Worm (Caenorhabditis elegans): ENCODE measurements around the gene C03G6.17.
"Not testable (repeated sequence)": the region's sequence is repeated elsewhere in the genome, so short reads cannot be mapped to it uniquely, and the experiment has no call there.

Gene C03G6.17

ce11 chrV:7349541-7349940 is 31.4 kb downstream of the C03G6.17 start, which contains the start of gene nhr-149 (continued):
- TF ChIP-seq mdl-1 (tag; optimal IDR thresholded peaks at IDR 0.05) (no peak), daf-12 (tag; optimal IDR thresholded peaks at IDR 0.05) (no peak), jun-1 (tag; optimal IDR thresholded peaks at IDR 0.05) (no peak), spr-3 (GFP tag; optimal IDR thresholded peaks at IDR 0.05) (no peak)

- not testable (repeated sequence) for TF ChIP-seq Y105C5A.15 (GFP tag; IDR thresholded peaks at IDR 0.05); nhr-6 (tag; optimal IDR thresholded peaks at IDR 0.05); lin-39 (tag; optimal IDR thresholded peaks at IDR 0.05)
These were observed 35.4 kb downstream of the C03G6.17 start, which contains the start of gene nhr-147 for ce11 chrV:7345494-7345893. TSS of gene nhr-147 (plus strand) at chrV:7345794.

DNA sequence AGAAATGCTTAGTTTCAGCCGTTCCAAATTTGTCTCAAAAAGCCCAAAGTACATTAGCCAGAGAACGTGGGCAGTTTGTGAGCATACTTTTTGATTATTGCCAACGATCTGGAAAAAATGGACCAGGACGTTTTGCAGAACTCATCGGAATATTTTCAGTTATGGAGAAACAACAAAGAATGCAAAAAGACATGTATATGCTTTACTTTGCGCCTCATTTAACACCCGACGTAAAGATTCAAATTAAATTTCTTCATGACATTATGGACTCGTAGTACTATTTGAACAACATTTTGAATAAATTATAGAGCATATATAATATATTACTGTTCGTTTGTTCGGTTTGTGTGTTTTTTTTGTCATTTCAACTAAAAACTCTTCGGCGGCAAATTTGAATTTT is 37.4 kb downstream of the C03G6.17 start, which contains the start of gene srh-244:
Gene srh-244 (plus strand): TSS at position 301 of the 400 bp plus-strand sequence.
- TF ChIP-seq ztf-11 (tag; optimal IDR thresholded peaks at IDR 0.05): no peak
- TF ChIP-seq unc-62 (GFP tag; optimal IDR thresholded peaks at IDR 0.05 in 1 of 2): peak in 1 of 2 experiments; percentile 62
- TF ChIP-seq unc-62 (tag; optimal IDR thresholded peaks at IDR 0.05): no peak

DNA sequence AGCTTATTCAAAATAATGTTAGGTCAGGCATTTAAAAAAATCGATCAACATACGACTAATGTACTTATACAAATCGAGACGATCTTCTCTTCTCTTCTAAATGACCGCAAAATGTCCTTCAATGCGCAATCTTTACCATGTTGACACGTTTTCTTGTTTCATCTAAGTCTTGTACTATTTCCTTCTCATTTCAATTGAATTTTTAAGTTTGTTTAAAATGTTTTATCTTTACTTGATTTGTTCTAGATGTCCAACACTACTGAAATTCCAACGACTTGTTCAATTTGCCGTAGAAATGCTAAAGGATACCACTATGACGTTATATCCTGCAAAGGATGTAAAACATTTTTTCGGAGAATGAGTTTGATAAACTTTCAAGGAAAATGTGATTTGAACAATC is 39.0 kb downstream of the C03G6.17 start, which contains the start of the genes nhr-263 and nhr-148:
Gene nhr-263 (minus strand): TSS at position 101 of the 400 bp plus-strand sequence.
Gene nhr-148 (plus strand): TSS at position 215 of the 400 bp plus-strand sequence.
- TF ChIP-seq dmd-8 (GFP tag; IDR thresholded peaks at IDR 0.05): no peak
- no peak for TF ChIP-seq daf-8 (GFP tag; IDR thresholded peaks at IDR 0.05)
- TF ChIP-seq lin-15B (tag; optimal IDR thresholded peaks at IDR 0.05): no peak
- no peak for TF ChIP-seq lin-39 (tag; optimal IDR thresholded peaks at IDR 0.05)
- no peak for TF ChIP-seq pha-4 (GFP tag; IDR thresholded peaks at IDR 0.05)
- no peak for TF ChIP-seq pha-4 (tag; optimal IDR thresholded peaks at IDR 0.05)
- no peak for TF ChIP-seq spr-3 (GFP tag; optimal IDR thresholded peaks at IDR 0.05)
- no peak for TF ChIP-seq dmd-6 (GFP tag; IDR thresholded peaks at IDR 0.05)
- TF ChIP-seq snpc-1.2 (GFP tag; IDR thresholded peaks at IDR 0.05): no peak
- TF ChIP-seq nhr-42 (GFP tag; IDR thresholded peaks at IDR 0.05): no peak
- no peak for TF ChIP-seq F10B5.3 (tag; optimal IDR thresholded peaks at IDR 0.05)
- TF ChIP-seq madf-9 (GFP tag; conservative IDR thresholded peaks at IDR 0.05): no peak
- TF ChIP-seq mdt-29 (GFP tag; IDR thresholded peaks at IDR 0.05): no peak
- TF ChIP-seq gei-8 (GFP tag; optimal IDR thresholded peaks at IDR 0.05): no peak

DNA sequence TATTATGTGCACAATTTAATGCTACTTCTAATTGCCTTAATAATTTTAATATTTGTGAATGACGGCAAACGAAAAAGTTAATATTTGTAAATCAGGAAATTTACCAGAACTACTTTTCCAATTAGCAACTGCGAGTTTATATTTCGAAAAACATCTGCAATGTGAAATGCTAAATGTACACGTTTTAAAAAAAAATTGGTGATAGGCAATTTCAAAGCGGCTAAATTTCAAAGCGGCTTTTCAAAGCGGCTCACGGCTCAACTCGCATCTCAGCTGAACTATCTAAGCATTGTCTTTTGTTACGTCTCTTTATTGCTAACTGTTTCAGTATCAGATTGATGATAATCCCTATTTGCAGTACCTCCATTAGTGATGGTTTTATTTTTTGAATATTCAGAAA is 41.1 kb downstream of the C03G6.17 start, which contains the start of gene srh-187:
Gene srh-187 (minus strand): TSS at position 101 of the 400 bp plus-strand sequence.
- no peak for TF ChIP-seq lin-39 (tag; optimal IDR thresholded peaks at IDR 0.05)
- TF ChIP-seq ztf-7 (tag; optimal IDR thresholded peaks at IDR 0.05): no peak
- TF ChIP-seq F26F4.8 (GFP tag; conservative IDR thresholded peaks at IDR 0.05): no peak
- TF ChIP-seq ceh-82 (tag; optimal IDR thresholded peaks at IDR 0.05): no peak
- TF ChIP-seq mes-2 (tag; optimal IDR thresholded peaks at IDR 0.05; ENCODE audit: poor library complexity, severe bottlenecking): no peak
- TF ChIP-seq arid-1 (GFP tag; conservative IDR thresholded peaks at IDR 0.05): no peak
- no peak for TF ChIP-seq nhr-25 (tag; optimal IDR thresholded peaks at IDR 0.05; ENCODE audit: borderline replicate concordance, insufficient read depth)
- no peak for TF ChIP-seq lin-13 (GFP tag; optimal IDR thresholded peaks at IDR 0.05)

- not testable (repeated sequence) for TF ChIP-seq mxl-3 (GFP tag; optimal IDR thresholded peaks at IDR 0.05); mdt-29 (GFP tag; IDR thresholded peaks at IDR 0.05); nhr-28 (tag; optimal IDR thresholded peaks at IDR 0.05)
These were observed 43.7 kb downstream of the C03G6.17 start, which contains the start of gene F10G2.7 for ce11 chrV:7337218-7337617. TSS of gene F10G2.7 (minus strand) at chrV:7337318.

All from whole organism, L4 larva.